Fruit fly (Drosophila melanogaster): ENCODE results near the gene CG1695.

Gene CG1695

DNA sequence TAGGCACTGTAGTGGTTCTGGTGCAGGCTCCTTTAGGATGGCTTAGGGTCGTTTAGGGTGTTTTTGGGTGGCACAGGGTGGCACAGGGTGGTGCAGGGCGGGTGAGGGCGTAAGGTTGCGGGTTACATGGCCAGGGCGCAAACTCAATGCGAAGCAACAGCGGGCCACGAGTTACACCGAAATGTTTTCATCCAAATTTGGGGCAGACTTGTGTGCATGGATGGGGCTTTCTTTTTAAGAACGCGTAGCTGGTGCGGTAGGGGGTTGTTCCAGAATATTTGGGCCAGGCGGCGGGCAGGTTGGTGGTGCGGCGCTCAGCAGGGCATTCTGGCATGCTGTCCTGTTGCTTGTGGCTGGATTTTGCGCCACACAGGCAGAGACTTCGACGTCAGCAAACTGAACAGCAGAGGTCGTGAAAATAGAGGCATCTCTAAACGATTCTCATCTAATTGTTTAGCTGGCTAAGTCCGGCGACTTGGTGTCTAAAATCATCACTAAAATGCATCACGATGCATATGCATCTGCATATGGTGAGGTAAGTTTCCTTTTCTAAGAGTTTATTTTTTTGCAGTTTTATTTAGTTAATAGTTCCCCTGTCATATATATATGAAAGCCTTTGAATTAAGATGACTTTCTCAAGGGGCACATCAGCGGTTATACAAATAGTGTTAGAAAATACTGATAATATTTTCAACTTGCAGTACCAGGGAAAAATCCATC is 14.3 kb downstream of the CG1695 start (continued):
- peak; percentile 30 for TF ChIP-seq CG2120 (GFP tag; optimal IDR thresholded peaks at IDR 0.05)
- TF ChIP-seq CG7556 (GFP tag; optimal IDR thresholded peaks at IDR 0.05) = peak; percentile 52
- TF ChIP-seq zfh2 (GFP tag; optimal IDR thresholded peaks at IDR 0.05) = no peak
- TF ChIP-seq Bdp1 (GFP tag; optimal IDR thresholded peaks at IDR 0.05) = no peak
- no peak for TF ChIP-seq CG18476 (GFP tag; optimal IDR thresholded peaks at IDR 0.05)
- peak; percentile 18 for TF ChIP-seq CG13424 (tag; optimal IDR thresholded peaks at IDR 0.05)
- no peak for TF ChIP-seq knrl (GFP tag; IDR thresholded peaks at IDR 0.05; ENCODE audit: partially characterized antibody)
- no peak for TF ChIP-seq sob (GFP tag; IDR thresholded peaks at IDR 0.05)
- peak; percentile 44 for TF ChIP-seq abd-A (tag; optimal IDR thresholded peaks at IDR 0.05)
- TF ChIP-seq zen2 (GFP tag; IDR thresholded peaks at IDR 0.05; ENCODE audit: partially characterized antibody) = no peak
- TF ChIP-seq lilli (GFP tag; optimal IDR thresholded peaks at IDR 0.05) = peak; percentile 16
- no peak for TF ChIP-seq danr (GFP tag; IDR thresholded peaks at IDR 0.05)
- peak; percentile 86 for TF ChIP-seq scrt (GFP tag; optimal IDR thresholded peaks at IDR 0.05)
- peak; percentile 40 for TF ChIP-seq CG7839 (tag; optimal IDR thresholded peaks at IDR 0.05)
- peak; percentile 1 for TF ChIP-seq CG12659 (GFP tag; optimal IDR thresholded peaks at IDR 0.05)
- TF ChIP-seq gce (GFP tag; IDR thresholded peaks at IDR 0.05) = no peak
- TF ChIP-seq dmrt99B (tag; optimal IDR thresholded peaks at IDR 0.05) = peak; percentile 27
- peak; percentile 64 for TF ChIP-seq ewg (GFP tag; optimal IDR thresholded peaks at IDR 0.05)
- peak; percentile 42 for TF ChIP-seq sens (GFP tag)
- TF ChIP-seq CG7786 (GFP tag; optimal IDR thresholded peaks at IDR 0.05) = no peak
- TF ChIP-seq salm (tag; optimal IDR thresholded peaks at IDR 0.05) = no peak
- peak; percentile 8 for TF ChIP-seq CG10543 (GFP tag; optimal IDR thresholded peaks at IDR 0.05)
- TF ChIP-seq dysf (GFP tag; IDR thresholded peaks at IDR 0.05) = 0 out of 3 replicates have a peak, but pooled peaks have one; percentile 12
- TF ChIP-seq CG15269 (tag; optimal IDR thresholded peaks at IDR 0.05) = peak; percentile 17
- TF ChIP-seq gcm (GFP tag; optimal IDR thresholded peaks at IDR 0.05) = no peak
- peak; percentile 7 for TF ChIP-seq ind (GFP tag; optimal IDR thresholded peaks at IDR 0.05)
- TF ChIP-seq slbo (GFP tag; IDR thresholded peaks at IDR 0.05) = 0 out of 2 replicates have a peak, but pooled peaks have one; percentile 11
- no peak for TF ChIP-seq CG11093 (GFP tag; IDR thresholded peaks at IDR 0.05)
- TF ChIP-seq CG31365 (tag; optimal IDR thresholded peaks at IDR 0.05) = no peak
- no peak for TF ChIP-seq Ptx1 (GFP tag; IDR thresholded peaks at IDR 0.05)
- TF ChIP-seq CG18619 (GFP tag; optimal IDR thresholded peaks at IDR 0.05) = peak; percentile 30
- TF ChIP-seq row (GFP tag; IDR thresholded peaks at IDR 0.05) = peak; percentile 26; the same call in 2 of the 3 replicates
- no peak for TF ChIP-seq rib (GFP tag; IDR thresholded peaks at IDR 0.05)
- TF ChIP-seq mirr (GFP tag; optimal IDR thresholded peaks at IDR 0.05) = no peak
- no peak for TF ChIP-seq CG31388 (GFP tag; optimal IDR thresholded peaks at IDR 0.05)
- no peak for TF ChIP-seq CG34224 (GFP tag; IDR thresholded peaks at IDR 0.05; ENCODE audit: partially characterized antibody)
- TF ChIP-seq Hr51 (GFP tag; optimal IDR thresholded peaks at IDR 0.05) = peak in 1 of 2 experiments; percentile 26
- peak; percentile 14 for TF ChIP-seq CG11504 (tag; optimal IDR thresholded peaks at IDR 0.05)
- TF ChIP-seq gem (tag; optimal IDR thresholded peaks at IDR 0.05) = peak; percentile 37
- TF ChIP-seq CrebB (tag; optimal IDR thresholded peaks at IDR 0.05) = no peak
- no peak for TF ChIP-seq CG12744 (GFP tag; optimal IDR thresholded peaks at IDR 0.05)
- no peak for TF ChIP-seq Atf6 (GFP tag; IDR thresholded peaks at IDR 0.05)
- no peak for TF ChIP-seq CG9876 (GFP tag; optimal IDR thresholded peaks at IDR 0.05)
- peak; percentile 34 for TF ChIP-seq Med (GFP tag)
- TF ChIP-seq Ravus (GFP tag; IDR thresholded peaks at IDR 0.05) = no peak

Data from whole organism, embryonic.